Fruit fly (Drosophila melanogaster) whole organism, embryonic: ENCODE results near the gene CG10283.
A peak's percentile ranks its signal among the peaks of the same experiment; 100 is the strongest.

Source experiments
- CG10431 ChIP-seq: fragments of 200-800 bp; sonication (Bioruptor generic); optimal IDR thresholded peaks from 3 replicates; lab custom pipeline; 2018; ENCODE audit warnings: missing biosample characterization, mild to moderate bottlenecking, missing genetic modification characterization
- Hmr ChIP-seq: fragments of 200-800 bp; sonication (Bioruptor generic); optimal IDR thresholded peaks from 3 replicates; lab custom pipeline; 2017; ENCODE audit warnings: mild to moderate bottlenecking, missing biosample characterization, missing genetic modification reagents, missing genetic modification characterization
- Stat92E ChIP-seq, 3 experiments: fragments of >200 bp in 2 of 3; fragments of 200-800 bp in 1 of 3; sonication (Bioruptor generic) in 1 of 3; optimal IDR thresholded peaks; 2 replicates each; lab custom pipeline; 2017 to 2019; ENCODE audit warnings: missing biosample characterization in 3 of 3, missing genetic modification characterization in 3 of 3, mild to moderate bottlenecking in 1 of 3, moderate library complexity in 1 of 3
- gce ChIP-seq: fragments of 200-800 bp; sonication (Bioruptor generic); IDR thresholded peaks from 3 replicates; pipeline ENCODE4 v1.3.6; 2022; ENCODE audit warnings: missing biosample characterization, missing genetic modification characterization
- otp ChIP-seq: fragments of 200-800 bp; sonication (Bioruptor generic); IDR thresholded peaks from 3 replicates; pipeline ENCODE4, ENCODE4 v1.3.6; 2022; ENCODE audit warnings: missing biosample characterization, missing genetic modification characterization

DNA sequence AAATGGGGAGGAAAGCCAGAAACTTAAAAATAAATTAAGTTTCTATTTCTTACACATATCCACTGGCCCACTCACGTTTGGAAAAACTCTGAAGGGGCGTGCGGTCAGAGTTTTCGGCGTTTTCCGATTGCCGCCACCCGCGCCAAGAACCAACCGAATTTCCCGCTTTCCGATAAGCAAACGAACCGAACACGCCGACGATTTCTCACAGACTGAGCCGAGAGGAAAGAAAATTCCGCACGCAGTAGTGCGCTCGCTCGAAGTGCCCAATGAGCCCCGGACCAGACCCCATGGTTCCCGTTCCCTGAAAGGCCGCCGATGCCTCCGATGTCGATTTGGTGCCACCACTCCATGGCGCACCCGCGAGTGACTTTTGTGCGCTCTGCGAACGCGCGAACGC lies 19.4 kb upstream of the CG10283 start, which contains the start of gene kon:
- TF ChIP-seq Stat92E (GFP tag; optimal IDR thresholded peaks at IDR 0.05; lab: Kevin White, UChicago) (no peak), gce (GFP tag; lab: Robert Waterston, UW) (0 out of 3 replicates have a peak, but pooled peaks have one; percentile 22), Hmr (GFP tag; lab: Kevin White, UChicago) (no peak), otp (peak; percentile 39; the same call in 1 of the 3 replicates), CG10431 (no peak)
